Worm (Caenorhabditis elegans) whole organism, early embryonic: ENCODE results near the gene F55C10.4.

ENCODE experiments used
- B0310.2 ChIP-seq: sonication (generic microtip); optimal IDR thresholded peaks from 2 replicates; lab custom pipeline; 2016; ENCODE audit warnings: mild to moderate bottlenecking, missing genetic modification characterization, missing compliant biosample characterization
- aly-1 ChIP-seq: sonication (generic microtip); optimal IDR thresholded peaks from 2 replicates; lab custom pipeline; 2016; ENCODE audit warnings: missing genetic modification characterization, missing compliant biosample characterization
- ama-1 ChIP-seq: fragments of 150-350 bp; optimal IDR thresholded peaks from 2 replicates; lab custom pipeline; 2014
- ceh-13 ChIP-seq: fragments of 200-800 bp; sonication (Bioruptor generic); optimal IDR thresholded peaks from 2 replicates; lab custom pipeline; 2018; ENCODE audit warnings: mild to moderate bottlenecking, missing genetic modification characterization, missing compliant biosample characterization
- ceh-36 ChIP-seq: sonication (generic microtip); optimal IDR thresholded peaks from 2 replicates; lab custom pipeline; 2016; ENCODE audit warnings: missing genetic modification characterization, inconsistent platforms, missing compliant biosample characterization
- flt-1 ChIP-seq: fragments of 200-800 bp; sonication (Bioruptor generic); IDR thresholded peaks from 2 replicates; pipeline ENCODE4 v1.3.6; 2022; ENCODE audit warnings: missing genetic modification characterization, missing compliant biosample characterization
- hmbx-1 ChIP-seq: sonication (generic microtip); optimal IDR thresholded peaks from 2 replicates; lab custom pipeline; 2016; ENCODE audit warnings: mild to moderate bottlenecking, missing genetic modification characterization, missing compliant biosample characterization
- hmg-4 ChIP-seq: fragments of 200-800 bp; sonication (Bioruptor generic); optimal IDR thresholded peaks from 2 replicates; lab custom pipeline; 2018; ENCODE audit warnings: mild to moderate bottlenecking, missing genetic modification characterization, missing compliant biosample characterization
- scrt-1 ChIP-seq: fragments of 200-800 bp; sonication (Bioruptor generic); IDR thresholded peaks from 2 replicates; pipeline ENCODE4 v1.3.6; 2022; ENCODE audit warnings: missing genetic modification characterization, missing compliant biosample characterization
- tbx-37 ChIP-seq: fragments of 200-800 bp; sonication (Bioruptor generic); conservative IDR thresholded peaks from 2 replicates; pipeline ENCODE4 v1.3.6; 2022; ENCODE audit warnings: missing genetic modification reagents, missing genetic modification characterization, missing compliant biosample characterization
- tra-4 ChIP-seq: sonication (generic microtip); optimal IDR thresholded peaks from 2 replicates; lab custom pipeline; 2017; ENCODE audit warnings: missing genetic modification characterization, missing compliant biosample characterization

DNA sequence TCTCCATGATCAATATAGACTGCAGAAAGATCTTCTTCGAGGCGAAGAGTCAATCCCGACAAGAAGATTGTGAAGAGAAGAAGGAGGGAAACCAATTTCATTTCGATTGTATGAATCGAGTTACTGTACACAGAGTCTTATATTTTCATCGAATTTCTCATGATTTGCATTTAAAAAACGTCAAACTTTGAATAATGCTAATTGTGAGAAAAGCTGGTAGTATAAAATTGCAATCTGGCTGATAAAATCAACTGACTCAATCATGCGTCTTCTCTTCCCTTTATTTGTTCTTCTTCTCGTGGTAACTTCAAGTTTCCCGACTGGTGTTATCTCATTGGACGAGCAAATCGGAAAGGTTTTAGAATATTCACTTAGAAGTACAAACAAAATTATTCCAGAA lies 3.9 kb downstream of the F55C10.4 start, which contains the start of the genes K03B8.11 and K03B8.14:
- no peak for TF ChIP-seq ama-1 (lab: Kevin White, UChicago)
- no peak for TF ChIP-seq hmbx-1 (tag; lab: Kevin White, UChicago)
- TF ChIP-seq hmg-4 (GFP tag; lab: Kevin White, UChicago): no peak
- TF ChIP-seq scrt-1 (GFP tag; lab: Robert Waterston, UW): no peak
- TF ChIP-seq aly-1 (tag; lab: Kevin White, UChicago): no peak
- no peak for TF ChIP-seq ceh-13 (GFP tag; lab: Kevin White, UChicago)
- TF ChIP-seq flt-1 (GFP tag; lab: Robert Waterston, UW): no peak
- no peak for TF ChIP-seq tra-4 (tag; lab: Kevin White, UChicago)
- no peak for TF ChIP-seq tbx-37 (GFP tag; lab: Robert Waterston, UW)
- no peak for TF ChIP-seq ceh-36 (tag; lab: Kevin White, UChicago)
- TF ChIP-seq B0310.2 (tag; lab: Kevin White, UChicago): no peak
